Fruit fly (Drosophila melanogaster) whole organism, embryonic: ENCODE data around the gene CG10031.

ENCODE experiments used
- Abd-B ChIP-seq: fragments of 200-800 bp; sonication (Bioruptor generic); optimal IDR thresholded peaks from 2 replicates; lab custom pipeline; 2018; ENCODE audit warnings: missing biosample characterization, mild to moderate bottlenecking, missing genetic modification characterization, moderate library complexity
- Ada2b ChIP-seq: fragments of 200-800 bp; sonication (Bioruptor generic); IDR thresholded peaks from 2 replicates; pipeline ENCODE4 v1.3.6; 2022; ENCODE audit warnings: missing biosample characterization, missing genetic modification characterization
- Adf1 ChIP-seq: fragments of 200-800 bp; sonication (Bioruptor generic); IDR thresholded peaks from 2 replicates; pipeline ENCODE4 v1.3.6; 2022; ENCODE audit warnings: missing biosample characterization, missing genetic modification characterization
- CG10654 ChIP-seq: fragments of 200-800 bp; sonication (Bioruptor generic); optimal IDR thresholded peaks from 2 replicates; lab custom pipeline; 2016; ENCODE audit warnings: missing biosample characterization, missing genetic modification characterization
- CG11085 ChIP-seq: fragments of 200-800 bp; sonication (Bioruptor generic); IDR thresholded peaks from 2 replicates; pipeline ENCODE4 v1.3.6; 2022; ENCODE audit warnings: missing biosample characterization, missing genetic modification characterization
- CG11695 ChIP-seq: fragments of 200-800 bp; sonication (Bioruptor generic); IDR thresholded peaks from 3 replicates; pipeline ENCODE4 v1.3.6; 2022; ENCODE audit warnings: missing biosample characterization, missing genetic modification characterization
- CG1233 ChIP-seq: fragments of 200-800 bp; sonication (Bioruptor generic); optimal IDR thresholded peaks from 4 replicates; lab custom pipeline; 2018; ENCODE audit warnings: missing biosample characterization, mild to moderate bottlenecking, missing genetic modification characterization
- CG14710 ChIP-seq: fragments of 200-800 bp; sonication (Bioruptor generic); optimal IDR thresholded peaks from 3 replicates; lab custom pipeline; 2019; ENCODE audit warnings: missing biosample characterization, mild to moderate bottlenecking, missing genetic modification characterization, moderate library complexity
- CG14860 ChIP-seq: fragments of 200-800 bp; sonication (Bioruptor generic); IDR thresholded peaks from 3 replicates; pipeline ENCODE4 v1.3.6; 2022; ENCODE audit warnings: missing biosample characterization, missing genetic modification characterization; ENCODE audit not compliant: partially characterized antibody
- CG17385 ChIP-seq: fragments of 200-800 bp; sonication (Bioruptor generic); optimal IDR thresholded peaks from 3 replicates; lab custom pipeline; 2018; ENCODE audit warnings: missing biosample characterization, mild to moderate bottlenecking, missing genetic modification characterization
- CG2199 ChIP-seq: fragments of 200-800 bp; sonication (Bioruptor generic); IDR thresholded peaks from 3 replicates; pipeline ENCODE4 v1.3.6; 2022; ENCODE audit warnings: missing biosample characterization, missing genetic modification characterization
- CG2889 ChIP-seq: fragments of 200-800 bp; sonication (Bioruptor generic); IDR thresholded peaks from 3 replicates; pipeline ENCODE4 v1.3.6; 2022; ENCODE audit warnings: missing biosample characterization, missing genetic modification characterization
- CG31388 ChIP-seq: fragments of 200-800 bp; sonication (Bioruptor generic); optimal IDR thresholded peaks from 2 replicates; lab custom pipeline; 2016; ENCODE audit warnings: missing biosample characterization, missing genetic modification characterization
- CG34376 ChIP-seq: fragments of 200-800 bp; sonication (Bioruptor generic); optimal IDR thresholded peaks from 2 replicates; lab custom pipeline; 2018; ENCODE audit warnings: missing biosample characterization, mild to moderate bottlenecking, missing genetic modification characterization
- CG4617 ChIP-seq: fragments of 200-800 bp; sonication (Bioruptor generic); optimal IDR thresholded peaks from 3 replicates; lab custom pipeline; 2016; ENCODE audit warnings: missing biosample characterization, missing genetic modification characterization, borderline replicate concordance
- CG4820 ChIP-seq: fragments of 200-800 bp; sonication (Bioruptor generic); optimal IDR thresholded peaks from 3 replicates; lab custom pipeline; 2016; ENCODE audit warnings: missing biosample characterization, missing genetic modification characterization
- CG4854 ChIP-seq: fragments of 200-800 bp; sonication (Bioruptor generic); optimal IDR thresholded peaks from 2 replicates; lab custom pipeline; 2016; ENCODE audit warnings: missing biosample characterization, missing genetic modification characterization, inconsistent platforms
- CG5180 ChIP-seq: fragments of 200-800 bp; sonication (Bioruptor generic); optimal IDR thresholded peaks from 3 replicates; lab custom pipeline; 2017; ENCODE audit warnings: missing biosample characterization, missing genetic modification characterization, mild to moderate bottlenecking, moderate library complexity, missing genetic modification reagents
- CG6683 ChIP-seq: fragments of 200-800 bp; sonication (Bioruptor generic); optimal IDR thresholded peaks from 2 replicates; lab custom pipeline; 2017; ENCODE audit warnings: missing biosample characterization, mild to moderate bottlenecking, missing genetic modification characterization, missing genetic modification reagents
- CG7839 ChIP-seq: fragments of 200-800 bp; sonication (Bioruptor generic); optimal IDR thresholded peaks from 3 replicates; lab custom pipeline; 2018; ENCODE audit warnings: missing biosample characterization, mild to moderate bottlenecking, missing genetic modification characterization, moderate library complexity
- CG7928 ChIP-seq: fragments of 200-800 bp; sonication (Bioruptor generic); optimal IDR thresholded peaks from 2 replicates; lab custom pipeline; 2017; ENCODE audit warnings: missing biosample characterization, mild to moderate bottlenecking, missing genetic modification characterization
- CG8359 ChIP-seq: fragments of 200-800 bp; sonication (Bioruptor generic); optimal IDR thresholded peaks from 2 replicates; lab custom pipeline; 2017; ENCODE audit warnings: missing biosample characterization, mild to moderate bottlenecking, missing genetic modification characterization, borderline replicate concordance
- CG8924 ChIP-seq: fragments of 200-800 bp; optimal IDR thresholded peaks from 3 replicates; lab custom pipeline; 2019; ENCODE audit warnings: missing biosample characterization, mild to moderate bottlenecking, missing genetic modification characterization, moderate library complexity
- CG9727 ChIP-seq: fragments of 200-800 bp; sonication (Bioruptor generic); optimal IDR thresholded peaks from 3 replicates; lab custom pipeline; 2017; ENCODE audit warnings: missing biosample characterization, mild to moderate bottlenecking, missing genetic modification characterization
- D19A ChIP-seq: fragments of 200-800 bp; optimal IDR thresholded peaks from 3 replicates; lab custom pipeline; 2019; ENCODE audit warnings: missing biosample characterization, mild to moderate bottlenecking, missing genetic modification characterization, moderate library complexity
- Dek ChIP-seq: fragments of 200-800 bp; sonication (Bioruptor generic); optimal IDR thresholded peaks from 3 replicates; lab custom pipeline; 2019; ENCODE audit warnings: missing biosample characterization, mild to moderate bottlenecking, missing genetic modification characterization, moderate library complexity
- Dll ChIP-seq: fragments of 200-800 bp; sonication (Bioruptor generic); IDR thresholded peaks from 4 replicates; pipeline ENCODE4 v1.3.6; 2022; ENCODE audit warnings: missing biosample characterization, missing genetic modification characterization; ENCODE audit not compliant: partially characterized antibody
- Doc2 ChIP-seq: fragments of 200-800 bp; sonication (Bioruptor generic); IDR thresholded peaks from 2 replicates; pipeline ENCODE4 v1.3.6; 2022; ENCODE audit warnings: missing biosample characterization, missing genetic modification characterization
- Dref ChIP-seq: fragments of 200-800 bp; sonication (Bioruptor generic); IDR thresholded peaks from 2 replicates; pipeline ENCODE4 v1.3.6; 2022; ENCODE audit warnings: missing biosample characterization, missing genetic modification characterization
- Gsc ChIP-seq: fragments of 200-800 bp; sonication (Bioruptor generic); IDR thresholded peaks from 2 replicates; pipeline ENCODE4 v1.3.6; 2022; ENCODE audit warnings: missing biosample characterization, missing genetic modification characterization
- Hr3 ChIP-seq: fragments of 200-800 bp; sonication (Bioruptor generic); optimal IDR thresholded peaks from 3 replicates; lab custom pipeline; 2016; ENCODE audit warnings: missing biosample characterization, missing genetic modification characterization
- Med ChIP-seq: fragments of 200-800 bp; sonication (Bioruptor generic); peaks from one replicate; lab custom pipeline; 2016; ENCODE audit warnings: missing biosample characterization, missing genetic modification characterization, mild to moderate bottlenecking, inconsistent platforms, moderate library complexity
- Mrtf ChIP-seq: fragments of 200-800 bp; sonication (Bioruptor generic); IDR thresholded peaks from 3 replicates; pipeline ENCODE4 v1.3.6; 2022; ENCODE audit warnings: missing biosample characterization, missing genetic modification characterization
- Optix ChIP-seq: fragments of 200-800 bp; sonication (Bioruptor generic); IDR thresholded peaks from 3 replicates; pipeline ENCODE4 v1.3.6; 2022; ENCODE audit warnings: missing biosample characterization, missing genetic modification characterization
- Pdp1 ChIP-seq, 2 experiments: fragments of 200-800 bp; sonication (Bioruptor generic); optimal IDR thresholded peaks; 3 replicates each; lab custom pipeline; 2016; ENCODE audit warnings: missing biosample characterization in 2 of 2, missing genetic modification characterization in 2 of 2, mild to moderate bottlenecking in 1 of 2, moderate library complexity in 1 of 2
- Spps ChIP-seq: fragments of 200-800 bp; sonication (Bioruptor generic); optimal IDR thresholded peaks from 2 replicates; lab custom pipeline; 2018; ENCODE audit warnings: missing biosample characterization, mild to moderate bottlenecking, missing genetic modification characterization
- Tbp ChIP-seq: fragments of >200 bp; optimal IDR thresholded peaks from 2 replicates; lab custom pipeline; 2018; ENCODE audit warnings: missing biosample characterization, missing genetic modification characterization
- YL-1 ChIP-seq: fragments of 200-800 bp; sonication (Bioruptor generic); optimal IDR thresholded peaks from 3 replicates; lab custom pipeline; 2017; ENCODE audit warnings: missing biosample characterization, mild to moderate bottlenecking, missing genetic modification characterization
- ab ChIP-seq: fragments of 200-800 bp; sonication (Bioruptor generic); optimal IDR thresholded peaks from 2 replicates; lab custom pipeline; 2016; ENCODE audit warnings: missing biosample characterization, missing genetic modification characterization
- abd-A ChIP-seq: fragments of 200-800 bp; sonication (Bioruptor generic); optimal IDR thresholded peaks from 3 replicates; lab custom pipeline; 2019; ENCODE audit warnings: missing biosample characterization, mild to moderate bottlenecking, missing genetic modification characterization, moderate library complexity
- amos ChIP-seq: fragments of 200-800 bp; sonication (Bioruptor generic); IDR thresholded peaks from 2 replicates; pipeline ENCODE4 v1.3.6; 2022; ENCODE audit warnings: missing biosample characterization, missing genetic modification characterization; ENCODE audit not compliant: partially characterized antibody
- aop ChIP-seq: fragments of 200-800 bp; sonication (Bioruptor generic); IDR thresholded peaks from 2 replicates; pipeline ENCODE4 v1.3.6; 2022; ENCODE audit warnings: missing biosample characterization, missing genetic modification characterization
- bbx ChIP-seq: fragments of 200-800 bp; sonication (Bioruptor generic); IDR thresholded peaks from 2 replicates; pipeline ENCODE4 v1.3.6; 2022; ENCODE audit warnings: missing biosample characterization, missing genetic modification characterization; ENCODE audit not compliant: partially characterized antibody
- corto ChIP-seq: fragments of 200-800 bp; sonication (Bioruptor generic); optimal IDR thresholded peaks from 2 replicates; lab custom pipeline; 2016; ENCODE audit warnings: missing biosample characterization, mild to moderate bottlenecking, missing genetic modification characterization, moderate library complexity
- crol ChIP-seq: fragments of 200-800 bp; sonication (Bioruptor generic); IDR thresholded peaks from 2 replicates; pipeline ENCODE4 v1.3.6; 2022; ENCODE audit warnings: missing biosample characterization, missing genetic modification characterization
- danr ChIP-seq: fragments of 200-800 bp; sonication (Bioruptor generic); IDR thresholded peaks from 2 replicates; pipeline ENCODE4 v1.3.6; 2022; ENCODE audit warnings: missing biosample characterization, missing genetic modification characterization
- dati ChIP-seq: fragments of 200-800 bp; sonication (Bioruptor generic); IDR thresholded peaks from 2 replicates; pipeline ENCODE4 v1.3.6; 2022; ENCODE audit warnings: missing biosample characterization, missing genetic modification characterization
- oc ChIP-seq: fragments of 200-800 bp; sonication (Bioruptor generic); optimal IDR thresholded peaks from 2 replicates; lab custom pipeline; 2018; ENCODE audit warnings: missing biosample characterization, mild to moderate bottlenecking, missing genetic modification characterization, moderate library complexity
- phol ChIP-seq: fragments of 200-800 bp; sonication (Bioruptor generic); optimal IDR thresholded peaks from 3 replicates; lab custom pipeline; 2018; ENCODE audit warnings: missing biosample characterization, mild to moderate bottlenecking, missing genetic modification characterization, moderate library complexity
- sisA ChIP-seq: fragments of 200-800 bp; sonication (Bioruptor generic); IDR thresholded peaks from 2 replicates; pipeline ENCODE4 v1.3.6; 2022; ENCODE audit warnings: missing biosample characterization, missing genetic modification characterization
- vvl ChIP-seq: fragments of 200-800 bp; sonication (Bioruptor generic); IDR thresholded peaks from 2 replicates; pipeline ENCODE4 v1.3.6; 2022; ENCODE audit warnings: missing biosample characterization, missing genetic modification characterization

CG10031 gene

DNA sequence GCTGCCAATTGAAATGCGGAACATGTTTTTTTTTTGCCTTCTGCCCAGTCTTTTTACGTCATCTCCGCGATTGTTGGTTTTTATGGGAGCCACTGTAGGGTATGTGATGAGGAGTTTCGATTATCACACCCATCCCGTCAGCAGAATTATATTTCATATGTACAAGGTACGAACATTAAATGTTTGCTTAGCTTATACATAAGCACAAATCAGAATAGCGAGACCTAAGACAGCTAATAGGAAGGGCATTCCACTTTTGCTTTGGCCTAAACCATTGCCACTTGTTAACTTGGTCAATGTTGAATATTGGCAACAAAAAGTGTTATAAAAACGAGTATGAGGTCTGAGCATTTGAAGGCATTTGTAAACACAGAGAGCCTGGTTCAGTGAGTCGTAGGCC is 4.4 kb upstream of the CG10031 start, which contains the start of gene CG2816 (continued):
- TF ChIP-seq Spps (tag; lab: Kevin White, UChicago) (no peak), CG7839 (peak; percentile 71), CG4617 (peak; percentile 18), CG2889 (peak; percentile 76; the same call in 2 of the 3 replicates), CG6683 (GFP tag; lab: Kevin White, UChicago) (no peak), corto (GFP tag; lab: Kevin White, UChicago) (peak; percentile 34), Hr3 (GFP tag; lab: Kevin White, UChicago) (peak; percentile 52), CG14710 (no peak), sisA (GFP tag; lab: Robert Waterston, UW) (no peak), CG7928 (no peak), ab (GFP tag; lab: Kevin White, UChicago) (peak; percentile 47), oc (tag; lab: Kevin White, UChicago) (no peak), Doc2 (GFP tag; lab: Robert Waterston, UW) (no peak), dati (GFP tag; lab: Robert Waterston, UW) (no peak), phol (tag; lab: Kevin White, UChicago) (no peak), amos (GFP tag; lab: Robert Waterston, UW) (no peak), CG14860 (no peak), CG9727 (GFP tag; lab: Kevin White, UChicago) (no peak), aop (no peak), Dll (GFP tag; lab: Robert Waterston, UW) (no peak), CG4854 (no peak), CG11085 (GFP tag; lab: Robert Waterston, UW) (0 out of 2 replicates have a peak, but pooled peaks have one; percentile 23), danr (GFP tag; lab: Robert Waterston, UW) (no peak), CG11695 (GFP tag; lab: Robert Waterston, UW) (peak; percentile 55; the same call in 2 of the 3 replicates), Med (GFP tag; lab: Kevin White, UChicago) (peak; percentile 91), Adf1 (GFP tag; lab: Robert Waterston, UW) (peak; percentile 63), CG4820 (no peak), Optix (GFP tag; lab: Robert Waterston, UW) (0 out of 3 replicates have a peak, but pooled peaks have one; percentile 40), crol (GFP tag; lab: Robert Waterston, UW) (no peak), CG34376 (peak; percentile 13), Dek (tag; lab: Kevin White, UChicago) (peak; percentile 76), Pdp1 (GFP tag; optimal IDR thresholded peaks at IDR 0.05; lab: Kevin White, UChicago) (peak in 1 of 2 experiments; percentile 56), CG17385 (peak; percentile 45), bbx (GFP tag; lab: Robert Waterston, UW) (no peak), CG8359 (GFP tag; lab: Kevin White, UChicago) (no peak), CG8924 (tag; lab: Kevin White, UChicago) (peak; percentile 64), CG10654 (GFP tag; lab: Kevin White, UChicago) (peak; percentile 32), Dref (GFP tag; lab: Robert Waterston, UW) (0 out of 2 replicates have a peak, but pooled peaks have one; percentile 25), CG1233 (no peak), Ada2b (GFP tag; lab: Robert Waterston, UW) (peak; percentile 49), Tbp (GFP tag; lab: Kevin White, UChicago) (no peak), Abd-B (GFP tag; lab: Kevin White, UChicago) (peak; percentile 65), abd-A (tag; lab: Kevin White, UChicago) (no peak), CG2199 (no peak), vvl (GFP tag; lab: Robert Waterston, UW) (peak; percentile 87; the same call in 1 of the 2 replicates), Mrtf (GFP tag; lab: Robert Waterston, UW) (peak; percentile 78; the same call in 2 of the 3 replicates), CG31388 (GFP tag; lab: Kevin White, UChicago) (no peak), Gsc (GFP tag; lab: Robert Waterston, UW) (no peak), YL-1 (GFP tag; lab: Kevin White, UChicago) (no peak), CG5180 (GFP tag; lab: Kevin White, UChicago) (no peak), D19A (no peak)
